Fruit fly (Drosophila melanogaster) whole organism, wandering third instar larva: Measurements from ENCODE around the gene CG10663.

ENCODE experiments used
- Abd-B ChIP-seq: fragments of >200 bp; optimal IDR thresholded peaks from 2 replicates; lab custom pipeline; 2017; ENCODE audit warnings: missing biosample characterization, missing genetic modification characterization
- CG32264 ChIP-seq: fragments of 200-800 bp; sonication (Bioruptor generic); optimal IDR thresholded peaks from 2 replicates; lab custom pipeline; 2016; ENCODE audit warnings: missing biosample characterization, missing genetic modification characterization
- CG9705 ChIP-seq: fragments of 200-800 bp; sonication (Bioruptor generic); optimal IDR thresholded peaks from 2 replicates; lab custom pipeline; 2018; ENCODE audit warnings: missing biosample characterization, mild to moderate bottlenecking, missing genetic modification characterization
- CrebA ChIP-seq: fragments of 200-800 bp; sonication (Bioruptor generic); optimal IDR thresholded peaks from 2 replicates; lab custom pipeline; 2016; ENCODE audit warnings: missing biosample characterization, mild to moderate bottlenecking, missing genetic modification characterization, borderline replicate concordance
- Dfd ChIP-seq: fragments of >200 bp; optimal IDR thresholded peaks from 2 replicates; lab custom pipeline; 2017; ENCODE audit warnings: missing biosample characterization, missing genetic modification characterization
- Dif ChIP-seq: fragments of 200-275, 200-300 bp; sonication (Bioruptor generic); optimal IDR thresholded peaks from 2 replicates; lab custom pipeline; 2018; ENCODE audit warnings: missing biosample characterization, missing genetic modification characterization; ENCODE audit not compliant: partially characterized antibody
- GATAd ChIP-seq: sonication (Bioruptor generic); optimal IDR thresholded peaks from 2 replicates; lab custom pipeline; 2016; ENCODE audit warnings: missing biosample characterization, missing genetic modification characterization
- HLH106 ChIP-seq: fragments of 200-800 bp; optimal IDR thresholded peaks from 3 replicates; lab custom pipeline; 2019; ENCODE audit warnings: missing biosample characterization, mild to moderate bottlenecking, missing genetic modification characterization, moderate library complexity
- Hnf4 ChIP-seq: fragments of 200-800 bp; sonication (Bioruptor generic); optimal IDR thresholded peaks from 2 replicates; lab custom pipeline; 2016; ENCODE audit warnings: missing biosample characterization, mild to moderate bottlenecking, missing genetic modification characterization
- Hr78 ChIP-seq: fragments of >200 bp; optimal IDR thresholded peaks from 2 replicates; lab custom pipeline; 2017; ENCODE audit warnings: missing biosample characterization, missing genetic modification characterization
- Hr83 ChIP-seq: fragments of 200-300 bp; sonication (Bioruptor generic); optimal IDR thresholded peaks from 2 replicates; lab custom pipeline; 2016; ENCODE audit warnings: missing biosample characterization, mild to moderate bottlenecking, missing genetic modification characterization, moderate library complexity; ENCODE audit not compliant: poor library complexity, severe bottlenecking
- Jra ChIP-seq: sonication (Bioruptor generic); optimal IDR thresholded peaks from 2 replicates; lab custom pipeline; 2016; ENCODE audit warnings: missing biosample characterization, missing genetic modification characterization
- Mio ChIP-seq: sonication (Bioruptor generic); optimal IDR thresholded peaks from 2 replicates; lab custom pipeline; 2016; ENCODE audit warnings: missing biosample characterization, missing genetic modification characterization
- Myc ChIP-seq: fragments of >200 bp; optimal IDR thresholded peaks from 2 replicates; lab custom pipeline; 2017
- N ChIP-seq: fragments of >200 bp; optimal IDR thresholded peaks from 2 replicates; lab custom pipeline; 2018; ENCODE audit warnings: missing biosample characterization, missing external identifiers, missing genetic modification characterization
- OdsH ChIP-seq: fragments of 200-800 bp; sonication (Bioruptor generic); optimal IDR thresholded peaks from 2 replicates; lab custom pipeline; 2016; ENCODE audit warnings: missing biosample characterization, mild to moderate bottlenecking, missing genetic modification characterization
- Rel ChIP-seq, 2 experiments: fragments of 200-800 bp; sonication (Bioruptor generic) in 1 of 2; optimal IDR thresholded peaks; 2 replicates in 1 of 2; 3 replicates in 1 of 2; lab custom pipeline; 2016 to 2019; ENCODE audit warnings: mild to moderate bottlenecking in 2 of 2, missing biosample characterization in 2 of 2, missing genetic modification characterization in 2 of 2, moderate library complexity in 1 of 2
- Sp1 ChIP-seq: fragments of 200-800 bp; sonication (Bioruptor generic); optimal IDR thresholded peaks from 3 replicates; lab custom pipeline; 2019; ENCODE audit warnings: missing biosample characterization, mild to moderate bottlenecking, missing genetic modification characterization, moderate library complexity
- Vsx2 ChIP-seq: fragments of 200-300, 225-300 bp; sonication (Bioruptor generic); optimal IDR thresholded peaks from 2 replicates; lab custom pipeline; 2018; ENCODE audit warnings: missing biosample characterization, missing genetic modification characterization; ENCODE audit not compliant: partially characterized antibody
- br ChIP-seq: fragments of 200-800 bp; sonication (Bioruptor generic); optimal IDR thresholded peaks from 2 replicates; lab custom pipeline; 2016; ENCODE audit warnings: missing biosample characterization, missing genetic modification characterization
- brk ChIP-seq: fragments of 200-800 bp; sonication (Bioruptor generic); optimal IDR thresholded peaks from 2 replicates; lab custom pipeline; 2016; ENCODE audit warnings: missing biosample characterization, mild to moderate bottlenecking, missing genetic modification characterization
- dl ChIP-seq, 2 experiments: fragments of 175-275, 200-275 bp in 1 of 2; fragments of 200-275 bp in 1 of 2; sonication (Bioruptor generic); optimal IDR thresholded peaks; lab custom pipeline; 2018; ENCODE audit warnings: mild to moderate bottlenecking in 2 of 2, missing biosample characterization in 2 of 2, missing genetic modification characterization in 2 of 2, moderate library complexity in 2 of 2; ENCODE audit not compliant: partially characterized antibody in 2 of 2, insufficient read depth in 1 of 2
- dmrt93B ChIP-seq: fragments of 200-800 bp; sonication (Bioruptor generic); optimal IDR thresholded peaks from 2 replicates; lab custom pipeline; 2018; ENCODE audit warnings: missing biosample characterization, mild to moderate bottlenecking, missing genetic modification characterization
- dsf ChIP-seq: sonication (Bioruptor generic); optimal IDR thresholded peaks from 2 replicates; lab custom pipeline; 2016; ENCODE audit warnings: missing biosample characterization, missing genetic modification characterization, borderline replicate concordance
- ey ChIP-seq: fragments of 200-800 bp; sonication (Bioruptor generic); optimal IDR thresholded peaks from 2 replicates; lab custom pipeline; 2016; ENCODE audit warnings: missing biosample characterization, missing genetic modification characterization
- foxo ChIP-seq, 2 experiments: fragments of 200-800 bp; sonication (Bioruptor generic); optimal IDR thresholded peaks; 2 replicates in 1 of 2; 3 replicates in 1 of 2; lab custom pipeline; 2016 to 2017; ENCODE audit warnings: missing biosample characterization in 2 of 2, missing genetic modification characterization in 2 of 2
- fru ChIP-seq: fragments of 200-800 bp; sonication (Bioruptor generic); optimal IDR thresholded peaks from 3 replicates; lab custom pipeline; 2016; ENCODE audit warnings: missing biosample characterization, mild to moderate bottlenecking, missing genetic modification characterization
- h ChIP-seq: fragments of 200-800 bp; sonication (Bioruptor generic); optimal IDR thresholded peaks from 3 replicates; lab custom pipeline; 2016; ENCODE audit warnings: missing biosample characterization, mild to moderate bottlenecking, missing genetic modification characterization
- jim ChIP-seq: fragments of 175-275, 200-325 bp; sonication (Bioruptor generic); optimal IDR thresholded peaks from 2 replicates; lab custom pipeline; 2016; ENCODE audit warnings: missing biosample characterization, mild to moderate bottlenecking, missing genetic modification characterization
- lola ChIP-seq: fragments of >200 bp; optimal IDR thresholded peaks from 2 replicates; lab custom pipeline; 2017; ENCODE audit warnings: missing biosample characterization, missing genetic modification characterization
- pan ChIP-seq: fragments of >200 bp; optimal IDR thresholded peaks from 2 replicates; lab custom pipeline; 2017
- psq ChIP-seq: fragments of 200-800 bp; sonication (Bioruptor generic); optimal IDR thresholded peaks from 3 replicates; lab custom pipeline; 2017; ENCODE audit warnings: missing biosample characterization, mild to moderate bottlenecking, missing genetic modification characterization, moderate library complexity
- rgr ChIP-seq: fragments of 200-800 bp; sonication (Bioruptor generic); optimal IDR thresholded peaks from 3 replicates; lab custom pipeline; 2016; ENCODE audit warnings: missing biosample characterization, mild to moderate bottlenecking, missing genetic modification characterization
- sage ChIP-seq: fragments of 200-800 bp; sonication (Bioruptor generic); optimal IDR thresholded peaks from 2 replicates; lab custom pipeline; 2016; ENCODE audit warnings: missing biosample characterization, mild to moderate bottlenecking, missing genetic modification characterization
- sv ChIP-seq: fragments of 200-800 bp; sonication (Bioruptor generic); optimal IDR thresholded peaks from 3 replicates; lab custom pipeline; 2016; ENCODE audit warnings: missing biosample characterization, missing genetic modification characterization
- tai ChIP-seq: sonication (Bioruptor generic); optimal IDR thresholded peaks from 2 replicates; lab custom pipeline; 2016; ENCODE audit warnings: missing biosample characterization, missing genetic modification characterization
- usp ChIP-seq: fragments of >200 bp; optimal IDR thresholded peaks from 2 replicates; lab custom pipeline; 2017; ENCODE audit warnings: missing biosample characterization, missing genetic modification characterization
- woc ChIP-seq: sonication (Bioruptor generic); optimal IDR thresholded peaks from 2 replicates; lab custom pipeline; 2016; ENCODE audit warnings: missing biosample characterization, mild to moderate bottlenecking, missing genetic modification characterization

The CG10663 gene

dm6 chr3L:12486175-12486574 is 1.3 kb upstream of the CG10663 start:
- TF ChIP-seq CG32264 (GFP tag; lab: Kevin White, UChicago) (no peak), Rel (GFP tag; optimal IDR thresholded peaks at IDR 0.05; lab: Kevin White, UChicago) (no peak), Rel (tag; optimal IDR thresholded peaks at IDR 0.05; lab: Kevin White, UChicago) (no peak), Mio (GFP tag; lab: Kevin White, UChicago) (no peak), Myc (lab: Kevin White, UChicago) (no peak), Vsx2 (GFP tag; lab: Kevin White, UChicago) (no peak)

dm6 chr3L:12484464-12484863 is 371 bp downstream of the CG10663 start:
- TF ChIP-seq pan (lab: Kevin White, UChicago) (no peak), psq (GFP tag; lab: Kevin White, UChicago) (no peak), dl (GFP tag; optimal IDR thresholded peaks at IDR 0.05; lab: Kevin White, UChicago; ENCODE audit: insufficient read depth in 1 of 2, partially characterized antibody in 2 of 2) (no peak), sage (no peak), usp (GFP tag; lab: Kevin White, UChicago) (no peak), tai (no peak)

- TF ChIP-seq h (peak; percentile 47), sv (GFP tag; lab: Kevin White, UChicago) (peak; percentile 68), Sp1 (GFP tag; lab: Kevin White, UChicago) (no peak), jim (no peak), woc (GFP tag; lab: Kevin White, UChicago) (no peak), brk (GFP tag; lab: Kevin White, UChicago) (no peak), CrebA (no peak), N (no peak), GATAd (no peak), Dif (GFP tag; lab: Kevin White, UChicago) (no peak), foxo (GFP tag; optimal IDR thresholded peaks at IDR 0.05; lab: Kevin White, UChicago) (peak in 1 of 2 experiments; percentile 16), rgr (GFP tag; lab: Kevin White, UChicago) (peak; percentile 21), pan (lab: Kevin White, UChicago) (no peak), usp (GFP tag; lab: Kevin White, UChicago) (no peak), dmrt93B (GFP tag; lab: Kevin White, UChicago) (no peak), ey (peak; percentile 13), sage (no peak), HLH106 (peak; percentile 16), fru (GFP tag; lab: Kevin White, UChicago) (peak; percentile 8), CG9705 (no peak), Hr78 (GFP tag; lab: Kevin White, UChicago) (no peak), Jra (GFP tag; lab: Kevin White, UChicago) (no peak), CG32264 (GFP tag; lab: Kevin White, UChicago) (no peak), Abd-B (no peak), Rel (GFP tag; optimal IDR thresholded peaks at IDR 0.05; lab: Kevin White, UChicago) (no peak), Rel (tag; optimal IDR thresholded peaks at IDR 0.05; lab: Kevin White, UChicago) (no peak), dl (GFP tag; optimal IDR thresholded peaks at IDR 0.05; lab: Kevin White, UChicago; ENCODE audit: insufficient read depth in 1 of 2, partially characterized antibody in 2 of 2) (no peak), Vsx2 (GFP tag; lab: Kevin White, UChicago) (no peak), dsf (GFP tag; lab: Kevin White, UChicago) (no peak), tai (no peak), Hr83 (GFP tag; lab: Kevin White, UChicago) (no peak), OdsH (no peak), psq (GFP tag; lab: Kevin White, UChicago) (peak; percentile 13), lola (no peak), Myc (lab: Kevin White, UChicago) (no peak), Hnf4 (GFP tag; lab: Kevin White, UChicago) (peak; percentile 14), Dfd (GFP tag; lab: Kevin White, UChicago) (no peak), Mio (GFP tag; lab: Kevin White, UChicago) (no peak), br (GFP tag; lab: Kevin White, UChicago) (no peak)
These were observed 1.9 kb downstream of the CG10663 start for dm6 chr3L:12482917-12483316.
